Worm (Caenorhabditis elegans) whole organism, L2 larva: ENCODE measurements around the gene fbxc-50.
"Not testable (repeated sequence)": the region's sequence is repeated elsewhere in the genome, so short reads cannot be mapped to it uniquely, and the experiment has no call there.

Experiments
- Y55F3AM.14 ChIP-seq: fragments of 200-800 bp; sonication (Bioruptor generic); optimal IDR thresholded peaks from 2 replicates; lab custom pipeline; 2018; ENCODE audit warnings: mild to moderate bottlenecking, missing genetic modification characterization, missing compliant biosample characterization
- ZK546.5 ChIP-seq: sonication (generic microtip); optimal IDR thresholded peaks from 2 replicates; lab custom pipeline; 2017; ENCODE audit warnings: missing biosample characterization, missing genetic modification characterization
- ama-1 ChIP-seq: fragments of 150-350 bp; optimal IDR thresholded peaks from 2 replicates; lab custom pipeline; 2018; ENCODE audit warnings: inconsistent platforms
- lin-39 ChIP-seq: fragments of 150-350 bp; optimal IDR thresholded peaks from 2 replicates; lab custom pipeline; 2014; ENCODE audit warnings: missing biosample characterization, missing genetic modification reagents, missing genetic modification characterization
- lsy-2 ChIP-seq, 2 experiments: fragments of 150-350 bp in 1 of 2; sonication (generic microtip) in 1 of 2; optimal IDR thresholded peaks; 2 replicates each; lab custom pipeline; 2014 to 2017; ENCODE audit warnings: missing biosample characterization in 2 of 2, missing genetic modification characterization in 2 of 2
- mab-5 ChIP-seq: fragments of 150-350 bp; optimal IDR thresholded peaks from 2 replicates; lab custom pipeline; 2014; ENCODE audit warnings: missing biosample characterization, missing genetic modification characterization
- mdl-1 ChIP-seq, 2 experiments: fragments of 150-350 bp in 1 of 2; sonication (generic microtip) in 1 of 2; optimal IDR thresholded peaks; 2 replicates each; lab custom pipeline; 2017; ENCODE audit warnings: missing biosample characterization in 2 of 2, missing genetic modification characterization in 2 of 2
- nhr-10 ChIP-seq: sonication (generic microtip); optimal IDR thresholded peaks from 2 replicates; lab custom pipeline; 2017; ENCODE audit warnings: missing biosample characterization, missing genetic modification characterization
- nhr-237 ChIP-seq: fragments of 150-350 bp; optimal IDR thresholded peaks from 2 replicates; lab custom pipeline; 2014; ENCODE audit warnings: missing biosample characterization, missing genetic modification characterization
- unc-39 ChIP-seq: fragments of 150-350 bp; optimal IDR thresholded peaks from 2 replicates; lab custom pipeline; 2014; ENCODE audit warnings: missing biosample characterization, missing genetic modification characterization
- unc-62 ChIP-seq: fragments of 150-350 bp; optimal IDR thresholded peaks from 2 replicates; lab custom pipeline; 2014; ENCODE audit warnings: missing biosample characterization, missing genetic modification reagents, missing genetic modification characterization
- ztf-4 ChIP-seq: fragments of 150-350 bp; optimal IDR thresholded peaks from 2 replicates; lab custom pipeline; 2014; ENCODE audit warnings: missing biosample characterization, missing genetic modification characterization

- not testable (repeated sequence) for TF ChIP-seq mdl-1 (tag; optimal IDR thresholded peaks at IDR 0.05; lab: Kevin White, UChicago); mab-5 (tag; lab: Kevin White, UChicago); unc-39 (tag; lab: Kevin White, UChicago); Y55F3AM.14 (GFP tag; lab: Kevin White, UChicago); nhr-10; nhr-237 (tag; lab: Kevin White, UChicago); lsy-2 (tag; optimal IDR thresholded peaks at IDR 0.05; lab: Kevin White, UChicago); unc-62 (GFP tag; lab: Kevin White, UChicago); ama-1 (lab: Kevin White, UChicago); ztf-4 (tag; lab: Kevin White, UChicago); lin-39 (tag; lab: Kevin White, UChicago); ZK546.5 (tag; lab: Kevin White, UChicago)
These were observed 32.2 kb downstream of the fbxc-50 start, which contains the start of gene ZC239.3 for ce11 chrII:3215762-3216161.
